Fruit fly (Drosophila melanogaster): ENCODE data around the gene Hmgcr.
A peak's percentile ranks its signal among the peaks of the same experiment; 100 is the strongest.

Hmgcr gene

DNA sequence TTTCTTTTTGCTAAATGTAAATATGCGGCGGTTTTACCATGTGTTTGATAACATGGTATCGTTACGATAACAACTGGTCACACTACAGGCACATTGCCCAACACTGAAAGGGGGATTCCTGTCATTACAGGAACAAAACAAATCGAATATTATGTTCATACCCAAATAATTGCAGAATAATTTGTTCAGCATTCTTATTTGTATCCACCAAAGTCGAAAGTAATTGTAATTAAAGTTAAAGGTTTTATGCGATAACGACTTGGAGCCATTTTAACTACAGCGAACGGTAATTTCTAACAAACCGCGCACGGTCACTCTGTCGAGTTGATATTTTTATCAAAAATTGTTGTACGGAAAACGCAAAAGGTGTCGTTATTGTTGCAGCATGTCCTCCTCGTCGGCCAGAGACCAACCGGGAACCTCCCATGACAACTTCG is 34.3 kb downstream of the Hmgcr start, which contains the start of the genes CG10214 and CG10375 (continued):
- TF ChIP-seq inv (GFP tag; IDR thresholded peaks at IDR 0.05; ENCODE audit: partially characterized antibody) (no peak), zfh1 (GFP tag; IDR thresholded peaks at IDR 0.05) (peak; percentile 72; the same call in 2 of the 3 replicates), rib (GFP tag; IDR thresholded peaks at IDR 0.05) (no peak), CG6683 (GFP tag; optimal IDR thresholded peaks at IDR 0.05) (peak; percentile 48), CG17385 (GFP tag; optimal IDR thresholded peaks at IDR 0.05) (peak; percentile 64), ranshi (GFP tag; IDR thresholded peaks at IDR 0.05) (peak; percentile 36; the same call in 1 of the 2 replicates), pzg (GFP tag; optimal IDR thresholded peaks at IDR 0.05) (peak; percentile 91), trem (tag; optimal IDR thresholded peaks at IDR 0.05) (peak; percentile 90), disco-r (GFP tag; optimal IDR thresholded peaks at IDR 0.05) (peak; percentile 59), ac (GFP tag; optimal IDR thresholded peaks at IDR 0.05) (no peak), Trl (optimal IDR thresholded peaks at IDR 0.05) (no peak), Trl (GFP tag; optimal IDR thresholded peaks at IDR 0.05) (peak; percentile 88), CG14860 (GFP tag; IDR thresholded peaks at IDR 0.05; ENCODE audit: partially characterized antibody) (0 out of 3 replicates have a peak, but pooled peaks have one; percentile 18), klu (GFP tag; IDR thresholded peaks at IDR 0.05) (no peak; the same call in 1 of the 2 replicates), CG6689 (GFP tag; IDR thresholded peaks at IDR 0.05) (peak; percentile 63), seq (GFP tag; IDR thresholded peaks at IDR 0.05) (peak; percentile 44; the same call in 1 of the 2 replicates), CG1602 (GFP tag; optimal IDR thresholded peaks at IDR 0.05) (peak; percentile 72), Tbp (GFP tag; optimal IDR thresholded peaks at IDR 0.05) (no peak), CG4282 (GFP tag; optimal IDR thresholded peaks at IDR 0.05) (peak; percentile 63), Taf1 (GFP tag; IDR thresholded peaks at IDR 0.05) (peak; percentile 47), knrl (GFP tag; IDR thresholded peaks at IDR 0.05; ENCODE audit: partially characterized antibody) (peak; percentile 49; the same call in 1 of the 3 replicates), Awh (GFP tag; IDR thresholded peaks at IDR 0.05) (peak; percentile 18; the same call in 1 of the 2 replicates), vfl (GFP tag; optimal IDR thresholded peaks at IDR 0.05) (peak; percentile 69), CG7556 (GFP tag; optimal IDR thresholded peaks at IDR 0.05) (peak; percentile 58), CG12071 (GFP tag; optimal IDR thresholded peaks at IDR 0.05) (peak; percentile 11), slou (GFP tag; optimal IDR thresholded peaks at IDR 0.05) (no peak), gce (GFP tag; IDR thresholded peaks at IDR 0.05) (no peak; the same call in 2 of the 3 replicates), Opbp (GFP tag; IDR thresholded peaks at IDR 0.05; ENCODE audit: partially characterized antibody) (peak; percentile 7; the same call in 1 of the 3 replicates), CG17912 (GFP tag; optimal IDR thresholded peaks at IDR 0.05) (peak; percentile 8), CG8359 (GFP tag; optimal IDR thresholded peaks at IDR 0.05; ENCODE audit: borderline replicate concordance) (no peak), az2 (GFP tag; optimal IDR thresholded peaks at IDR 0.05) (peak; percentile 70), zf30C (GFP tag; optimal IDR thresholded peaks at IDR 0.05) (no peak), CG16813 (GFP tag; IDR thresholded peaks at IDR 0.05; ENCODE audit: partially characterized antibody) (peak; percentile 50), Rx (GFP tag; IDR thresholded peaks at IDR 0.05) (peak; percentile 59), fd3F (GFP tag; optimal IDR thresholded peaks at IDR 0.05) (peak; percentile 42), danr (GFP tag; IDR thresholded peaks at IDR 0.05) (0 out of 2 replicates have a peak, but pooled peaks have one; percentile 23), CG31388 (GFP tag; optimal IDR thresholded peaks at IDR 0.05) (peak; percentile 54), sna (GFP tag; IDR thresholded peaks at IDR 0.05; ENCODE audit: partially characterized antibody) (no peak), Aef1 (GFP tag; IDR thresholded peaks at IDR 0.05) (peak; percentile 26; the same call in 1 of the 3 replicates), wdn (GFP tag; IDR thresholded peaks at IDR 0.05) (peak; percentile 52; the same call in 1 of the 2 replicates), CG1233 (GFP tag; optimal IDR thresholded peaks at IDR 0.05) (peak; percentile 49), CG9797 (GFP tag; optimal IDR thresholded peaks at IDR 0.05) (peak; percentile 98), so (GFP tag; IDR thresholded peaks at IDR 0.05) (no peak), Dip2 (GFP tag; IDR thresholded peaks at IDR 0.05) (no peak), Hmr (GFP tag; optimal IDR thresholded peaks at IDR 0.05) (peak; percentile 83), ase (GFP tag; IDR thresholded peaks at IDR 0.05) (0 out of 3 replicates have a peak, but pooled peaks have one; percentile 11), CG31365 (tag; optimal IDR thresholded peaks at IDR 0.05) (no peak), BEAF-32 (GFP tag; optimal IDR thresholded peaks at IDR 0.05) (peak; percentile 72), Ets97D (GFP tag; optimal IDR thresholded peaks at IDR 0.05) (peak; percentile 87), CG2678 (tag; optimal IDR thresholded peaks at IDR 0.05) (peak; percentile 74)
